Fruit fly (Drosophila melanogaster) whole organism, adult: Measurements from ENCODE around the gene CG13445.

Source experiments
- CG11617 ChIP-seq: fragments of 200-800 bp; sonication (Bioruptor generic); optimal IDR thresholded peaks from 2 replicates; lab custom pipeline; 2017; ENCODE audit warnings: mild to moderate bottlenecking, missing biosample characterization, missing genetic modification reagents, missing genetic modification characterization
- CG12768 ChIP-seq: fragments of 200-800 bp; sonication (Bioruptor generic); optimal IDR thresholded peaks from 2 replicates; lab custom pipeline; 2017; ENCODE audit warnings: missing biosample characterization, missing genetic modification characterization, mild to moderate bottlenecking, moderate library complexity, missing genetic modification reagents
- CG1620 ChIP-seq: fragments of 200-800 bp; sonication (Bioruptor generic); optimal IDR thresholded peaks from 2 replicates; lab custom pipeline; 2016; ENCODE audit warnings: missing biosample characterization, missing genetic modification characterization
- CG33017 ChIP-seq: fragments of 200-800 bp; sonication (Bioruptor generic); optimal IDR thresholded peaks from 2 replicates; lab custom pipeline; 2018; ENCODE audit warnings: missing biosample characterization, mild to moderate bottlenecking, missing genetic modification characterization, moderate library complexity
- Clk ChIP-seq: fragments of 200-800 bp; sonication (Bioruptor generic); optimal IDR thresholded peaks from 2 replicates; lab custom pipeline; 2017; ENCODE audit warnings: missing biosample characterization, missing genetic modification characterization
- Hr96 ChIP-seq: fragments of 200-800 bp; sonication (Bioruptor generic); optimal IDR thresholded peaks from 2 replicates; lab custom pipeline; 2016; ENCODE audit warnings: missing biosample characterization, missing genetic modification characterization
- Mnt ChIP-seq: fragments of 200-800 bp; sonication (Bioruptor generic); optimal IDR thresholded peaks from 2 replicates; lab custom pipeline; 2016; ENCODE audit warnings: missing biosample characterization, mild to moderate bottlenecking, missing genetic modification characterization
- bab1 ChIP-seq: fragments of 200-800 bp; sonication (Bioruptor generic); optimal IDR thresholded peaks from 3 replicates; lab custom pipeline; 2019; ENCODE audit warnings: missing biosample characterization, mild to moderate bottlenecking, missing genetic modification characterization, moderate library complexity
- cic ChIP-seq: fragments of 200-800 bp; sonication (Bioruptor generic); optimal IDR thresholded peaks from 2 replicates; lab custom pipeline; 2017; ENCODE audit warnings: missing biosample characterization, mild to moderate bottlenecking, missing genetic modification characterization, moderate library complexity
- kay ChIP-seq: fragments of 200-800 bp; sonication (Bioruptor generic); peaks from one replicate; lab custom pipeline; 2016; ENCODE audit warnings: missing biosample characterization, missing genetic modification characterization, borderline replicate concordance
- ovo ChIP-seq: fragments of 200-800 bp; sonication (Bioruptor generic); optimal IDR thresholded peaks from 2 replicates; lab custom pipeline; 2016; ENCODE audit warnings: missing biosample characterization, missing genetic modification characterization
- toe ChIP-seq: fragments of 200-800 bp; sonication (Bioruptor generic); optimal IDR thresholded peaks from 2 replicates; lab custom pipeline; 2016; ENCODE audit warnings: missing biosample characterization, missing genetic modification characterization

CG13445 gene

dm6 chr3L:15856035-15856434, 46.8 kb downstream of the CG13445 start:
- TF ChIP-seq bab1, result no peak
- no peak for TF ChIP-seq CG1620 (GFP tag; lab: Kevin White, UChicago)
- TF ChIP-seq Hr96 (GFP tag; lab: Kevin White, UChicago), result no peak
- no peak for TF ChIP-seq kay
- no peak for TF ChIP-seq CG11617 (GFP tag; lab: Kevin White, UChicago)
- TF ChIP-seq Mnt (GFP tag; lab: Kevin White, UChicago), result no peak
- no peak for TF ChIP-seq ovo (GFP tag; lab: Kevin White, UChicago)
- no peak for TF ChIP-seq CG12768 (GFP tag; lab: Kevin White, UChicago)
- no peak for TF ChIP-seq Clk
- TF ChIP-seq CG33017, result no peak
- TF ChIP-seq cic, result no peak
- no peak for TF ChIP-seq toe (GFP tag; lab: Kevin White, UChicago)
